Fruit fly (Drosophila melanogaster) whole organism, embryonic: Measurements from ENCODE around the gene prtp.

ENCODE experiments used
- Atf-2 ChIP-seq: fragments of 200-800 bp; sonication (Bioruptor generic); optimal IDR thresholded peaks from 2 replicates; lab custom pipeline; 2016; ENCODE audit warnings: missing biosample characterization, missing genetic modification characterization
- C15 ChIP-seq: fragments of 200-800 bp; sonication (Bioruptor generic); IDR thresholded peaks from 3 replicates; pipeline ENCODE4 v1.3.6; 2022; ENCODE audit warnings: missing biosample characterization, missing genetic modification characterization
- CG10147 ChIP-seq: fragments of 200-800 bp; sonication (Bioruptor generic); optimal IDR thresholded peaks from 2 replicates; lab custom pipeline; 2019; ENCODE audit warnings: missing biosample characterization, mild to moderate bottlenecking, missing genetic modification characterization, moderate library complexity
- CG11085 ChIP-seq: fragments of 200-800 bp; sonication (Bioruptor generic); IDR thresholded peaks from 2 replicates; pipeline ENCODE4 v1.3.6; 2022; ENCODE audit warnings: missing biosample characterization, missing genetic modification characterization
- CG11456 ChIP-seq: fragments of 200-800 bp; sonication (Bioruptor generic); IDR thresholded peaks from 3 replicates; pipeline ENCODE4 v1.3.6; 2022; ENCODE audit warnings: missing biosample characterization, missing genetic modification characterization
- CG11696 ChIP-seq: fragments of 200-800 bp; sonication (Bioruptor generic); IDR thresholded peaks from 2 replicates; pipeline ENCODE4 v1.3.6; 2022; ENCODE audit warnings: missing biosample characterization, missing genetic modification characterization
- CG12744 ChIP-seq: fragments of 200-800 bp; sonication (Bioruptor generic); optimal IDR thresholded peaks from 2 replicates; lab custom pipeline; 2016; ENCODE audit warnings: missing biosample characterization, missing genetic modification characterization
- CG1602 ChIP-seq: fragments of 200-800 bp; sonication (Bioruptor generic); optimal IDR thresholded peaks from 3 replicates; lab custom pipeline; 2016; ENCODE audit warnings: missing biosample characterization, missing genetic modification characterization
- CG16779 ChIP-seq: fragments of 200-800 bp; sonication (Bioruptor generic); IDR thresholded peaks from 2 replicates; pipeline ENCODE4 v1.3.6; 2022; ENCODE audit warnings: missing biosample characterization, missing genetic modification characterization
- CG16813 ChIP-seq: fragments of 200-800 bp; sonication (Bioruptor generic); IDR thresholded peaks from 3 replicates; pipeline ENCODE4 v1.3.6; 2022; ENCODE audit warnings: missing biosample characterization, missing genetic modification characterization; ENCODE audit not compliant: partially characterized antibody
- CG18476 ChIP-seq: fragments of 200-800 bp; sonication (Bioruptor generic); optimal IDR thresholded peaks from 2 replicates; lab custom pipeline; 2016; ENCODE audit warnings: missing biosample characterization, mild to moderate bottlenecking, missing genetic modification characterization
- CG31441 ChIP-seq: fragments of 200-800 bp; sonication (Bioruptor generic); IDR thresholded peaks from 2 replicates; pipeline ENCODE4 v1.3.6; 2022; ENCODE audit warnings: missing biosample characterization, missing genetic modification characterization
- CG3407 ChIP-seq: fragments of 200-800 bp; sonication (Bioruptor generic); optimal IDR thresholded peaks from 2 replicates; lab custom pipeline; 2018; ENCODE audit warnings: missing biosample characterization, mild to moderate bottlenecking, missing genetic modification characterization
- CG42726 ChIP-seq: fragments of 200-800 bp; sonication (Bioruptor generic); IDR thresholded peaks from 2 replicates; pipeline ENCODE4 v1.3.6; 2022; ENCODE audit warnings: missing biosample characterization, missing genetic modification characterization; ENCODE audit not compliant: partially characterized antibody
- CG4282 ChIP-seq: fragments of 200-800 bp; sonication (Bioruptor generic); optimal IDR thresholded peaks from 2 replicates; lab custom pipeline; 2016; ENCODE audit warnings: missing biosample characterization, missing genetic modification characterization
- CG4360 ChIP-seq: fragments of 200-800 bp; sonication (Bioruptor generic); IDR thresholded peaks from 2 replicates; pipeline ENCODE4 v1.3.6; 2022; ENCODE audit warnings: missing biosample characterization, missing genetic modification characterization
- CG4617 ChIP-seq: fragments of 200-800 bp; sonication (Bioruptor generic); optimal IDR thresholded peaks from 3 replicates; lab custom pipeline; 2016; ENCODE audit warnings: missing biosample characterization, missing genetic modification characterization, borderline replicate concordance
- CG5245 ChIP-seq: fragments of 200-800 bp; sonication (Bioruptor generic); optimal IDR thresholded peaks from 3 replicates; lab custom pipeline; 2016; ENCODE audit warnings: missing biosample characterization, missing genetic modification characterization
- CG7745 ChIP-seq: fragments of 200-800 bp; sonication (Bioruptor generic); optimal IDR thresholded peaks from 2 replicates; lab custom pipeline; 2018; ENCODE audit warnings: missing biosample characterization, mild to moderate bottlenecking, missing genetic modification characterization, moderate library complexity
- CG7786 ChIP-seq: fragments of 200-800 bp; sonication (Bioruptor generic); optimal IDR thresholded peaks from 2 replicates; lab custom pipeline; 2016; ENCODE audit warnings: missing biosample characterization, missing genetic modification characterization
- CG8359 ChIP-seq: fragments of 200-800 bp; sonication (Bioruptor generic); optimal IDR thresholded peaks from 2 replicates; lab custom pipeline; 2017; ENCODE audit warnings: missing biosample characterization, mild to moderate bottlenecking, missing genetic modification characterization, borderline replicate concordance
- CG8388 ChIP-seq: fragments of 200-800 bp; sonication (Bioruptor generic); optimal IDR thresholded peaks from 2 replicates; lab custom pipeline; 2019; ENCODE audit warnings: missing biosample characterization, mild to moderate bottlenecking, missing genetic modification characterization, moderate library complexity
- CG8924 ChIP-seq: fragments of 200-800 bp; optimal IDR thresholded peaks from 3 replicates; lab custom pipeline; 2019; ENCODE audit warnings: missing biosample characterization, mild to moderate bottlenecking, missing genetic modification characterization, moderate library complexity
- CG9437 ChIP-seq: fragments of 200-800 bp; sonication (Bioruptor generic); optimal IDR thresholded peaks from 2 replicates; lab custom pipeline; 2018; ENCODE audit warnings: missing biosample characterization, mild to moderate bottlenecking, missing genetic modification characterization
- CHES-1-like ChIP-seq: fragments of 200-800 bp; sonication (Bioruptor generic); optimal IDR thresholded peaks from 2 replicates; lab custom pipeline; 2016; ENCODE audit warnings: missing biosample characterization, missing genetic modification characterization
- CkIIα-i1 ChIP-seq: fragments of 200-800 bp; sonication (Bioruptor generic); IDR thresholded peaks from 2 replicates; pipeline ENCODE4 v1.3.6; 2022; ENCODE audit warnings: missing biosample characterization, missing genetic modification characterization
- Dek ChIP-seq: fragments of 200-800 bp; sonication (Bioruptor generic); optimal IDR thresholded peaks from 3 replicates; lab custom pipeline; 2019; ENCODE audit warnings: missing biosample characterization, mild to moderate bottlenecking, missing genetic modification characterization, moderate library complexity
- Elba2 ChIP-seq: fragments of 200-800 bp; sonication (Bioruptor generic); optimal IDR thresholded peaks from 3 replicates; lab custom pipeline; 2016; ENCODE audit warnings: missing biosample characterization, missing genetic modification characterization
- Fer3 ChIP-seq: fragments of 200-800 bp; sonication (Bioruptor generic); optimal IDR thresholded peaks from 2 replicates; lab custom pipeline; 2018; ENCODE audit warnings: missing biosample characterization, mild to moderate bottlenecking, missing genetic modification characterization, moderate library complexity
- Gug ChIP-seq: fragments of 200-800 bp; sonication (Bioruptor generic); IDR thresholded peaks from 4 replicates; pipeline ENCODE4 v1.3.6; 2022; ENCODE audit warnings: missing biosample characterization, missing genetic modification characterization
- Jarid2 ChIP-seq: fragments of 200-800 bp; sonication (Bioruptor generic); optimal IDR thresholded peaks from 3 replicates; lab custom pipeline; 2017; ENCODE audit warnings: mild to moderate bottlenecking, missing biosample characterization, missing genetic modification reagents, missing genetic modification characterization
- Med ChIP-seq: fragments of 200-800 bp; sonication (Bioruptor generic); peaks from one replicate; lab custom pipeline; 2016; ENCODE audit warnings: missing biosample characterization, missing genetic modification characterization, mild to moderate bottlenecking, inconsistent platforms, moderate library complexity
- Nf-YC ChIP-seq: fragments of 200-800 bp; optimal IDR thresholded peaks from 3 replicates; lab custom pipeline; 2019; ENCODE audit warnings: missing biosample characterization, mild to moderate bottlenecking, missing genetic modification characterization, moderate library complexity
- Vsx1 ChIP-seq: fragments of 200-800 bp; sonication (Bioruptor generic); optimal IDR thresholded peaks from 2 replicates; lab custom pipeline; 2017; ENCODE audit warnings: missing biosample characterization, mild to moderate bottlenecking, missing genetic modification characterization, missing genetic modification reagents
- amos ChIP-seq: fragments of 200-800 bp; sonication (Bioruptor generic); IDR thresholded peaks from 2 replicates; pipeline ENCODE4 v1.3.6; 2022; ENCODE audit warnings: missing biosample characterization, missing genetic modification characterization; ENCODE audit not compliant: partially characterized antibody
- aop ChIP-seq: fragments of 200-800 bp; sonication (Bioruptor generic); IDR thresholded peaks from 2 replicates; pipeline ENCODE4 v1.3.6; 2022; ENCODE audit warnings: missing biosample characterization, missing genetic modification characterization
- caup ChIP-seq: fragments of 200-800 bp; sonication (Bioruptor generic); optimal IDR thresholded peaks from 3 replicates; lab custom pipeline; 2017; ENCODE audit warnings: missing biosample characterization, mild to moderate bottlenecking, missing genetic modification characterization, moderate library complexity; ENCODE audit not compliant: severe bottlenecking
- cwo ChIP-seq: fragments of 200-800 bp; sonication (Bioruptor generic); optimal IDR thresholded peaks from 3 replicates; lab custom pipeline; 2017; ENCODE audit warnings: missing biosample characterization, missing genetic modification characterization, mild to moderate bottlenecking, moderate library complexity, missing genetic modification reagents
- da ChIP-seq: fragments of 200-800 bp; sonication (Bioruptor generic); optimal IDR thresholded peaks from 2 replicates; lab custom pipeline; 2016; ENCODE audit warnings: missing biosample characterization, missing genetic modification characterization
- dati ChIP-seq: fragments of 200-800 bp; sonication (Bioruptor generic); IDR thresholded peaks from 2 replicates; pipeline ENCODE4 v1.3.6; 2022; ENCODE audit warnings: missing biosample characterization, missing genetic modification characterization
- dimm ChIP-seq: fragments of 200-800 bp; sonication (Bioruptor generic); IDR thresholded peaks from 2 replicates; pipeline ENCODE4 v1.3.6; 2022; ENCODE audit warnings: missing biosample characterization, missing genetic modification characterization
- dm ChIP-seq: fragments of 200-800 bp; sonication (Bioruptor generic); optimal IDR thresholded peaks from 3 replicates; lab custom pipeline; 2016; ENCODE audit warnings: missing biosample characterization, missing genetic modification characterization
- dpn ChIP-seq, 2 experiments: fragments of 200-800 bp; sonication (Bioruptor generic); optimal IDR thresholded peaks; 3 replicates each; lab custom pipeline; 2016; ENCODE audit warnings: missing biosample characterization in 2 of 2, missing genetic modification characterization in 2 of 2
- dysf ChIP-seq: fragments of 200-800 bp; sonication (Bioruptor generic); IDR thresholded peaks from 3 replicates; pipeline ENCODE4 v1.3.6; 2022; ENCODE audit warnings: missing biosample characterization, missing genetic modification characterization
- lbe ChIP-seq: fragments of 200-800 bp; sonication (Bioruptor generic); optimal IDR thresholded peaks from 2 replicates; lab custom pipeline; 2016; ENCODE audit warnings: missing biosample characterization, mild to moderate bottlenecking, missing genetic modification characterization
- lola ChIP-seq, 3 experiments: fragments of >200 bp in 2 of 3; fragments of 200-800 bp in 1 of 3; sonication (Bioruptor generic) in 1 of 3; optimal IDR thresholded peaks; 2 replicates each; lab custom pipeline; 2017 to 2019; ENCODE audit warnings: missing biosample characterization in 3 of 3, missing genetic modification characterization in 3 of 3, mild to moderate bottlenecking in 1 of 3, moderate library complexity in 1 of 3
- pb ChIP-seq: fragments of 200-800 bp; sonication (Bioruptor generic); optimal IDR thresholded peaks from 3 replicates; lab custom pipeline; 2016; ENCODE audit warnings: missing biosample characterization, missing genetic modification characterization
- schlank ChIP-seq: fragments of 200-800 bp; sonication (Bioruptor generic); optimal IDR thresholded peaks from 2 replicates; lab custom pipeline; 2018; ENCODE audit warnings: missing biosample characterization, mild to moderate bottlenecking, missing genetic modification characterization
- tio ChIP-seq: fragments of 200-800 bp; sonication (Bioruptor generic); optimal IDR thresholded peaks from 2 replicates; lab custom pipeline; 2017; ENCODE audit warnings: missing biosample characterization, missing genetic modification characterization, inconsistent platforms
- wdn ChIP-seq: fragments of 200-800 bp; sonication (Bioruptor generic); IDR thresholded peaks from 2 replicates; pipeline ENCODE4 v1.3.6; 2022; ENCODE audit warnings: missing biosample characterization, missing genetic modification characterization

Gene prtp

DNA sequence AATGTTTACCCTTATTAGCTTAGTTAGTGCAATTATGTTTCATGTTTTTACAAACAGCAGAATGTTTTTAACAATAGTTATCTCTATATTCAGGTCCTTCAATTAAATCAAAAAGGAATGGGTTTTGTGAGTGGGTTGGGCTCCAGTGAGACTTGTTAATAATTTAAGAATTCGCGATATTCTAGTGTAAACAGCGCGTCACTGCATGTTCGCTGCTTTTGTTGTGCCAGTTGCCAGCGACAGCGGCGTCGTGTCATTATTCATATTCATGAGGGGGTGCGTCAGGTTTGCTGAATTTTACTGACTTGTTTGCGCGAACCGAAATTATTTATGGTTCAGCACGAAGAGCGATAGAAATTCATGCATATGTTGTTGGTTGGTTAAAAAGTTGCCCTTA is 1.3 kb upstream of the prtp start, which contains the start of gene Amun (continued):
- TF ChIP-seq lbe (GFP tag; lab: Kevin White, UChicago): no peak
- TF ChIP-seq CG3407: no peak
- peak; percentile 9; the same call in 1 of the 2 replicates for TF ChIP-seq CG11085 (GFP tag; lab: Robert Waterston, UW)
- TF ChIP-seq CG4617 (GFP tag; lab: Kevin White, UChicago): no peak
- no peak for TF ChIP-seq da
- TF ChIP-seq CG5245 (GFP tag; lab: Kevin White, UChicago): no peak
- no peak for TF ChIP-seq CG10147 (GFP tag; lab: Kevin White, UChicago)
- peak; percentile 41; the same call in 2 of the 3 replicates for TF ChIP-seq dysf (GFP tag; lab: Robert Waterston, UW)
- TF ChIP-seq caup (GFP tag; lab: Kevin White, UChicago): no peak
- TF ChIP-seq Med (GFP tag; lab: Kevin White, UChicago): peak; percentile 75
- TF ChIP-seq CG1602 (GFP tag; lab: Kevin White, UChicago): no peak
- TF ChIP-seq Elba2 (GFP tag; lab: Kevin White, UChicago): no peak
- TF ChIP-seq pb (GFP tag; lab: Kevin White, UChicago): no peak
- TF ChIP-seq CG7786: peak; percentile 13
- TF ChIP-seq C15: 0 out of 3 replicates have a peak, but pooled peaks have one; percentile 17
- no peak for TF ChIP-seq CG16813 (GFP tag; lab: Robert Waterston, UW)
- no peak for TF ChIP-seq CG8924 (tag; lab: Kevin White, UChicago)
- no peak for TF ChIP-seq CHES-1-like (GFP tag; lab: Kevin White, UChicago)
- no peak for TF ChIP-seq aop (GFP tag; lab: Robert Waterston, UW)
- peak in 1 of 3 experiments; percentile 13 for TF ChIP-seq lola (GFP tag; optimal IDR thresholded peaks at IDR 0.05; lab: Kevin White, UChicago)
- TF ChIP-seq wdn (GFP tag; lab: Robert Waterston, UW): 0 out of 2 replicates have a peak, but pooled peaks have one; percentile 34
- no peak for TF ChIP-seq schlank (tag; lab: Kevin White, UChicago)
- TF ChIP-seq CG16779: 0 out of 2 replicates have a peak, but pooled peaks have one; percentile 42
- TF ChIP-seq CG8388 (GFP tag; lab: Kevin White, UChicago): no peak
- TF ChIP-seq CG9437 (GFP tag; lab: Kevin White, UChicago): no peak
- TF ChIP-seq CG4360: no peak
- no peak for TF ChIP-seq CG18476
- no peak for TF ChIP-seq dati (GFP tag; lab: Robert Waterston, UW)
- no peak for TF ChIP-seq amos
- TF ChIP-seq Gug (GFP tag; lab: Robert Waterston, UW): peak; percentile 72; the same call in 3 of the 4 replicates
- no peak for TF ChIP-seq tio (GFP tag; lab: Kevin White, UChicago)
- peak; percentile 35 for TF ChIP-seq CG12744
- TF ChIP-seq cwo (GFP tag; lab: Kevin White, UChicago): no peak
- no peak for TF ChIP-seq Vsx1 (GFP tag; lab: Kevin White, UChicago)
- no peak for TF ChIP-seq CG4282 (GFP tag; lab: Kevin White, UChicago)
- TF ChIP-seq CG11696 (GFP tag; lab: Robert Waterston, UW): no peak
- peak; percentile 3 for TF ChIP-seq Atf-2
- TF ChIP-seq Fer3 (tag; lab: Kevin White, UChicago): peak; percentile 27
- no peak for TF ChIP-seq Dek (tag; lab: Kevin White, UChicago)
- no peak for TF ChIP-seq CG8359 (GFP tag; lab: Kevin White, UChicago)
- TF ChIP-seq dpn (GFP tag; optimal IDR thresholded peaks at IDR 0.05; lab: Kevin White, UChicago): no peak
- TF ChIP-seq Jarid2 (GFP tag; lab: Kevin White, UChicago): no peak
- peak; percentile 79; the same call in 2 of the 3 replicates for TF ChIP-seq CG11456 (GFP tag; lab: Robert Waterston, UW)
- TF ChIP-seq CkIIα-i1 (GFP tag; lab: Robert Waterston, UW): no peak
- no peak for TF ChIP-seq dimm
- no peak for TF ChIP-seq CG42726 (GFP tag; lab: Robert Waterston, UW)
- TF ChIP-seq Nf-YC (tag; lab: Kevin White, UChicago): no peak
- TF ChIP-seq dm: no peak
- no peak for TF ChIP-seq CG31441 (GFP tag; lab: Robert Waterston, UW)
- TF ChIP-seq CG7745 (tag; lab: Kevin White, UChicago): no peak
